Fruit fly (Drosophila melanogaster) whole organism, adult: Measurements from ENCODE around the gene bdwf.
"Not testable (repeated sequence)": the region's sequence is repeated elsewhere in the genome, so short reads cannot be mapped to it uniquely, and the experiment has no call there.

Source experiments
- CG11617 ChIP-seq: fragments of 200-800 bp; sonication (Bioruptor generic); optimal IDR thresholded peaks from 2 replicates; lab custom pipeline; 2017; ENCODE audit warnings: mild to moderate bottlenecking, missing biosample characterization, missing genetic modification reagents, missing genetic modification characterization
- CG12768 ChIP-seq: fragments of 200-800 bp; sonication (Bioruptor generic); optimal IDR thresholded peaks from 2 replicates; lab custom pipeline; 2017; ENCODE audit warnings: missing biosample characterization, missing genetic modification characterization, mild to moderate bottlenecking, moderate library complexity, missing genetic modification reagents
- CG14711 ChIP-seq: fragments of 200-800 bp; sonication (Bioruptor generic); optimal IDR thresholded peaks from 2 replicates; lab custom pipeline; 2018; ENCODE audit warnings: missing biosample characterization, mild to moderate bottlenecking, missing genetic modification characterization, moderate library complexity
- CG1620 ChIP-seq: fragments of 200-800 bp; sonication (Bioruptor generic); optimal IDR thresholded peaks from 2 replicates; lab custom pipeline; 2016; ENCODE audit warnings: missing biosample characterization, missing genetic modification characterization
- CG33017 ChIP-seq: fragments of 200-800 bp; sonication (Bioruptor generic); optimal IDR thresholded peaks from 2 replicates; lab custom pipeline; 2018; ENCODE audit warnings: missing biosample characterization, mild to moderate bottlenecking, missing genetic modification characterization, moderate library complexity
- CG5204 ChIP-seq: fragments of 200-800 bp; sonication (Bioruptor generic); optimal IDR thresholded peaks from 2 replicates; lab custom pipeline; 2016; ENCODE audit warnings: missing biosample characterization, missing genetic modification characterization
- CG7045 ChIP-seq: fragments of 200-800 bp; sonication (Bioruptor generic); optimal IDR thresholded peaks from 2 replicates; lab custom pipeline; 2017; ENCODE audit warnings: missing biosample characterization, mild to moderate bottlenecking, missing genetic modification characterization
- CG7101 ChIP-seq: fragments of 200-800 bp; sonication (Bioruptor generic); optimal IDR thresholded peaks from 2 replicates; lab custom pipeline; 2018; ENCODE audit warnings: missing biosample characterization, mild to moderate bottlenecking, missing genetic modification characterization, moderate library complexity
- Clk ChIP-seq: fragments of 200-800 bp; sonication (Bioruptor generic); optimal IDR thresholded peaks from 2 replicates; lab custom pipeline; 2017; ENCODE audit warnings: missing biosample characterization, missing genetic modification characterization
- Crg-1 ChIP-seq: fragments of 200-800 bp; sonication (Bioruptor generic); optimal IDR thresholded peaks from 2 replicates; lab custom pipeline; 2016; ENCODE audit warnings: missing biosample characterization, missing genetic modification characterization
- Hr96 ChIP-seq: fragments of 200-800 bp; sonication (Bioruptor generic); optimal IDR thresholded peaks from 2 replicates; lab custom pipeline; 2016; ENCODE audit warnings: missing biosample characterization, missing genetic modification characterization
- Mnt ChIP-seq: fragments of 200-800 bp; sonication (Bioruptor generic); optimal IDR thresholded peaks from 2 replicates; lab custom pipeline; 2016; ENCODE audit warnings: missing biosample characterization, mild to moderate bottlenecking, missing genetic modification characterization
- bab1 ChIP-seq: fragments of 200-800 bp; sonication (Bioruptor generic); optimal IDR thresholded peaks from 3 replicates; lab custom pipeline; 2019; ENCODE audit warnings: missing biosample characterization, mild to moderate bottlenecking, missing genetic modification characterization, moderate library complexity
- cic ChIP-seq: fragments of 200-800 bp; sonication (Bioruptor generic); optimal IDR thresholded peaks from 2 replicates; lab custom pipeline; 2017; ENCODE audit warnings: missing biosample characterization, mild to moderate bottlenecking, missing genetic modification characterization, moderate library complexity
- cnc ChIP-seq, 2 experiments: fragments of >200 bp; optimal IDR thresholded peaks; 2 replicates each; lab custom pipeline; 2017
- kay ChIP-seq: fragments of 200-800 bp; sonication (Bioruptor generic); peaks from one replicate; lab custom pipeline; 2016; ENCODE audit warnings: missing biosample characterization, missing genetic modification characterization, borderline replicate concordance
- ovo ChIP-seq: fragments of 200-800 bp; sonication (Bioruptor generic); optimal IDR thresholded peaks from 2 replicates; lab custom pipeline; 2016; ENCODE audit warnings: missing biosample characterization, missing genetic modification characterization
- pad ChIP-seq: fragments of 200-800 bp; sonication (Bioruptor generic); optimal IDR thresholded peaks from 3 replicates; lab custom pipeline; 2017; ENCODE audit warnings: missing biosample characterization, missing genetic modification characterization, mild to moderate bottlenecking, moderate library complexity, missing genetic modification reagents
- tj ChIP-seq: fragments of 200-800 bp; sonication (Bioruptor generic); optimal IDR thresholded peaks from 3 replicates; lab custom pipeline; 2017; ENCODE audit warnings: missing biosample characterization, mild to moderate bottlenecking, missing genetic modification characterization, moderate library complexity
- toe ChIP-seq: fragments of 200-800 bp; sonication (Bioruptor generic); optimal IDR thresholded peaks from 2 replicates; lab custom pipeline; 2016; ENCODE audit warnings: missing biosample characterization, missing genetic modification characterization

The bdwf gene

dm6 chr3R:17007336-17007735 lies 35.6 kb downstream of the bdwf start:
- no peak for TF ChIP-seq tj (GFP tag; lab: Kevin White, UChicago)
- no peak for TF ChIP-seq Mnt (GFP tag; lab: Kevin White, UChicago)
- no peak for TF ChIP-seq CG11617
- no peak for TF ChIP-seq bab1
- no peak for TF ChIP-seq CG12768 (GFP tag; lab: Kevin White, UChicago)
- no peak for TF ChIP-seq Crg-1
- no peak for TF ChIP-seq Clk
- no peak for TF ChIP-seq CG33017
- no peak for TF ChIP-seq ovo
- no peak for TF ChIP-seq Hr96

dm6 chr3R:17003468-17003867 lies 39.5 kb downstream of the bdwf start:
- TF ChIP-seq pad (no peak), CG7101 (no peak), Hr96 (no peak), CG11617 (no peak), CG33017 (no peak)

DNA sequence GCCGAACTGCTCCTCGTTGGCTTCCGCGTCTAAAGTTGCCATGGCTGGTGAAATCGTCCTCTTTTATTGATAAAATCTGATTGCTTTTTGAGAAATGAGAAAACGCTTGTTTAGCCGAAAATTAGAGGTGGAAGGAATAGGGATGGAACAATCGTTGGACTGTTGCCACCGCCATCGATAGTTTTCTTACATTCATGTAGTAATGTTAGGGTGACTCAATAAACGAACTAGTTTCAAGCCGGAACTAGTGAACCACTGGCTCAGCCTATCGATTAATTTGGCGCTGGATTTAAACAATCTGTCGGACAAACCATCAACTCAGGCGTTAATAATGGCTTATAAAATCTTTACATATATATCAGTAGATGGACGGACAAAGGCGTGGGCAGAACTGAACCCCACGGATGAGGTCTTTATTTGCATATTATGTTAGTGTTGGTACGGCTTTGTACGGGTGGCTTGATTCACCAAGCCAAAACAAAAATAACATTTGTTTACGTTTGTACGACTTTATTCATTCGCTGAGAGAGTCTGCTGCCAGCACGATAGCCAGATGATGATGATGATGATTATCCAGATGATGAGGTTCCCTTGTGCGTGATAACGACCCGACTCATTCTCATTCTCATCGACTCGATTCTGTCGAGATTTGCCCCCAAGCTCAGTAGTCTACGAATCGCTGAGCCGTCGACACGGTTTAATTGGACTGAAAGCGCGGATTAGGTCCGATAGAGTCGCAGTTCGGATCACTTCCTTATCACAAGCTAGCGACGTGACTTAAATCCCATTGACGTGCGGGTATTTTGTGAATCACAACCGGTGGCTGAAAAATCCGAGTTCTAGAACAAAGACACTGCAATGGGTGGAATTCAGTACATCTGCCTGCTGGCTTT lies 40.5 kb downstream of the bdwf start, which contains the start of the genes Sf3a1 and Irc:
Gene Sf3a1 (minus strand): TSS at position 138 of the 893 bp plus-strand sequence.
Gene Irc (plus strand): TSS at position 658 of the 893 bp plus-strand sequence.
- TF ChIP-seq tj (GFP tag; lab: Kevin White, UChicago), result no peak
- TF ChIP-seq cic, result peak; percentile 87
- no peak for TF ChIP-seq Clk
- TF ChIP-seq CG7045 (GFP tag; lab: Kevin White, UChicago), result no peak
- TF ChIP-seq Hr96, result peak; percentile 25
- TF ChIP-seq CG14711 (tag; lab: Kevin White, UChicago), result no peak
- TF ChIP-seq CG7101, result peak; percentile 20
- TF ChIP-seq Mnt (GFP tag; lab: Kevin White, UChicago), result peak; percentile 44
- TF ChIP-seq toe (GFP tag; lab: Kevin White, UChicago), result no peak
- TF ChIP-seq ovo, result no peak
- TF ChIP-seq Crg-1, result peak; percentile 19
- TF ChIP-seq cnc (optimal IDR thresholded peaks at IDR 0.05; lab: Kevin White, UChicago), result no peak
- peak; percentile 94 for TF ChIP-seq kay (GFP tag; lab: Kevin White, UChicago)
- TF ChIP-seq CG1620 (GFP tag; lab: Kevin White, UChicago), result peak; percentile 26
- no peak for TF ChIP-seq pad
- no peak for TF ChIP-seq CG5204 (GFP tag; lab: Kevin White, UChicago)
- peak; percentile 45 for TF ChIP-seq bab1
- no peak for TF ChIP-seq CG11617
- TF ChIP-seq CG12768 (GFP tag; lab: Kevin White, UChicago), result peak; percentile 73
- TF ChIP-seq CG33017, result no peak

DNA sequence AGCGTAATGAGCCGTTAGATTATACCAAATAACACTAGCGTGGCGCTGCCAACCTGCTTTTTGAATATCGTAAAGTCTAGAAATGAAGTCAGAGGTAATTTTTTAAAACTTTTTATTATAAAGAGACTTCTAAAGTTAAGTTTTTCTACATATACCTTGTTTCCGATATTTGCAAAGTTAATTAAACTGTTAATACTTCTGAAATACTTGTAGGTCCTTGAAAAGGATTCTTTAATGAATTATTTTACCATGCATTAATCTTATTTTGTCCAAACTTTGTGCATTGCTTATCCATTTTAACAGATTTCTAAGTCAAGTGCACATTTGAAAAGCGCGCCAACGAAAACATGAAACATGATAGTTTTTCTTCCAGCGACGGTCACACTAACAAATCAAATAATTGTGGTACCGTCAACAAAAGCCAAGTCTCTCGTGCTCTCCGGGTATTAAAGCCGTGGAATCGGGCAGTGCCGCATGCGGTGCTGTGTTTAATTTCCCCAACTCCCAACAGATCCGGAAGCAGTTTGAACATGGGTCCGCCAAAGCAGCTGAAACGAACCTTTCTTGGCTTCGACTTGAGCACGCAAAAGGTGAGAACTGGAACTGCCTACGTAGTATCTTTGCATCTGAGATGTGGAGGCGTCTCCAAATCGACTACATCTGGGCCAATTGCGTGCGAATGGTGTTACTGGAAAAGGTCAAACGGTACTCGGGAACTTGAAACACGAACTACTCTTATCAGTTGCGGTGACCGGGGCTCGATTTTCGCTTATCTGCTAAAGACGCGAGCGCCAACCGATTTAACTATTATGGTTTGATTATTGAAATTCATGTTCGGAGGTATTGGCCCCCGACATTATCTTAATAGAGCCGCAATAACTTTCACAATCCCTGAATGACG lies 46.6 kb downstream of the bdwf start, which contains the start of the genes EMC2A and CG3534:
Gene EMC2A (minus strand): TSS at position 13 of the 901 bp plus-strand sequence.
Gene CG3534 (plus strand): TSS at position 388 of the 901 bp plus-strand sequence.
- TF ChIP-seq CG5204 (GFP tag; lab: Kevin White, UChicago) (no peak), CG14711 (tag; lab: Kevin White, UChicago) (no peak), Hr96 (no peak), CG11617 (no peak), Crg-1 (no peak), CG7101 (no peak), kay (GFP tag; lab: Kevin White, UChicago) (peak; percentile 62), bab1 (peak; percentile 49), CG33017 (no peak), cic (no peak), toe (GFP tag; lab: Kevin White, UChicago) (peak; percentile 24), Clk (no peak), CG12768 (GFP tag; lab: Kevin White, UChicago) (no peak), tj (GFP tag; lab: Kevin White, UChicago) (no peak), Mnt (GFP tag; lab: Kevin White, UChicago) (peak; percentile 13), ovo (peak; percentile 7), pad (peak; percentile 8), cnc (optimal IDR thresholded peaks at IDR 0.05; lab: Kevin White, UChicago) (no peak), CG1620 (GFP tag; lab: Kevin White, UChicago) (no peak), CG7045 (GFP tag; lab: Kevin White, UChicago) (no peak)

dm6 chr3R:16992716-16993115 lies 50.2 kb downstream of the bdwf start, which contains the start of gene CG31274:
TSS of gene CG31274 (plus strand) at chr3R:16993016.
- TF ChIP-seq tj (GFP tag; lab: Kevin White, UChicago); Clk; cnc (optimal IDR thresholded peaks at IDR 0.05; lab: Kevin White, UChicago): not testable (repeated sequence)
